Worm (Caenorhabditis elegans) whole organism, late embryonic: ENCODE results near the gene vps-16.

Experiments used
- ama-1 ChIP-seq: fragments of 150-350 bp; optimal IDR thresholded peaks from 2 replicates; lab custom pipeline; 2014
- ceh-19 ChIP-seq: fragments of 200-800 bp; sonication (Bioruptor generic); optimal IDR thresholded peaks from 2 replicates; lab custom pipeline; 2018; ENCODE audit warnings: mild to moderate bottlenecking, missing genetic modification characterization, missing compliant biosample characterization
- elt-2 ChIP-seq: sonication (generic microtip); optimal IDR thresholded peaks from 2 replicates; lab custom pipeline; 2016; ENCODE audit warnings: missing genetic modification reagents, missing genetic modification characterization, missing compliant biosample characterization
- ets-4 ChIP-seq: sonication (generic microtip); optimal IDR thresholded peaks from 2 replicates; lab custom pipeline; 2016; ENCODE audit warnings: missing genetic modification characterization, missing compliant biosample characterization
- fkh-10 ChIP-seq: fragments of 150-350 bp; optimal IDR thresholded peaks from 2 replicates; lab custom pipeline; 2014; ENCODE audit warnings: missing biosample characterization, missing genetic modification reagents, missing genetic modification characterization
- fkh-6 ChIP-seq: sonication (generic microtip); optimal IDR thresholded peaks from 2 replicates; lab custom pipeline; 2016; ENCODE audit warnings: missing genetic modification characterization, missing compliant biosample characterization
- odd-2 ChIP-seq: sonication (generic microtip); optimal IDR thresholded peaks from 2 replicates; lab custom pipeline; 2017; ENCODE audit warnings: antibody characterized with exemption, mild to moderate bottlenecking, missing genetic modification characterization, missing compliant biosample characterization
- pqm-1 ChIP-seq: sonication (generic microtip); optimal IDR thresholded peaks from 2 replicates; lab custom pipeline; 2016; ENCODE audit warnings: missing genetic modification characterization, missing compliant biosample characterization
- sdc-2 ChIP-seq: sonication (generic microtip); optimal IDR thresholded peaks from 2 replicates; lab custom pipeline; 2016; ENCODE audit warnings: missing genotype, missing genetic modification characterization, missing compliant biosample characterization
- tbx-7 ChIP-seq: sonication (generic microtip); optimal IDR thresholded peaks from 2 replicates; lab custom pipeline; 2016; ENCODE audit warnings: missing genotype, missing genetic modification characterization, missing compliant biosample characterization
- ttx-3 ChIP-seq: sonication (generic microtip); optimal IDR thresholded peaks from 2 replicates; lab custom pipeline; 2016; ENCODE audit warnings: missing genetic modification reagents, missing genetic modification characterization, missing compliant biosample characterization
- unc-55 ChIP-seq: sonication (generic microtip); optimal IDR thresholded peaks from 2 replicates; lab custom pipeline; 2017; ENCODE audit warnings: missing biosample characterization, missing genetic modification reagents, missing genetic modification characterization
- unc-86 ChIP-seq: sonication (generic microtip); optimal IDR thresholded peaks from 2 replicates; lab custom pipeline; 2016; ENCODE audit warnings: missing genetic modification characterization, missing compliant biosample characterization

DNA sequence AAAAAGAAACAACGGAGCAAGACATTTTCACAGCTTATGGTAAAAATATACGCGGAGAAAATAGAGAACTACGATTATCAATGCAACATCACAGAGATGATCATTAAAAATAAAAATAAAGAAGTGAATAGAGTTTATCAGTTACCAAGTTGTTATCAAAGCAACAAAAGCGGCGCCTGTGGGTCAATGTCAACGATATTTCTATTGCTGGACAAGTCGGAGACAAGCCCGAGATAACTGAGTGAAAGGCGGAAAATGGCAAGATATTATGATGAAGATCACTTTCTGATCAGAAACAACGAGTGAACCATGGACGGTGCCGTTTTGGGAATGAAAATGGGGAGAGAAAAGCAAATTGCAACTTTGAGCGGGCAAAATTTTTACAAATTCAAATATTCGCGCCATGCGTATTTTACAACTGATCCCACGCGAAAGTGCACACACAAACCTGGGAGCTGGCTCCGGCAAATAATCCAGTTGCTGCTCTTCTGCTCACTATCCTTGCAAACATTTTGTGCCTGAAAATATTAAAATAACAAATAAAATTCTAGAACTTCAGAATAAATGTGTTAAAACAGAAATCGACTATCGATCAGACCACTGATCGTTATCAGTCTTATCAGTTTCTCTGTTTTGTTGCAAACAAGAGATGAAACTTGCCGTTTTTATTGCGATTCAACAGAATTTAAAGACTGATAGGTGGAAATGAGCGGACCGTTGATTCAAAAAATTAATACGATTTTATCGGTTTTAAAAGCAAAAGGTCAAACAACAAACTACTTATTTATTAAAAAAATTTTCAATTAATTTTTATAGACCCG, 9.5 kb downstream of the vps-16 start, which contains the start of gene mel-32:
- TF ChIP-seq elt-2 (tag; lab: Kevin White, UChicago): peak; percentile 61
- no peak for TF ChIP-seq ets-4 (tag; lab: Kevin White, UChicago)
- TF ChIP-seq unc-86 (tag; lab: Kevin White, UChicago): no peak
- no peak for TF ChIP-seq unc-55 (GFP tag; lab: Kevin White, UChicago)
- TF ChIP-seq pqm-1 (tag; lab: Kevin White, UChicago): no peak
- no peak for TF ChIP-seq ttx-3 (tag; lab: Kevin White, UChicago)
- TF ChIP-seq fkh-6 (tag; lab: Kevin White, UChicago): no peak
- no peak for TF ChIP-seq odd-2 (tag; lab: Kevin White, UChicago)
- no peak for TF ChIP-seq ceh-19 (GFP tag; lab: Kevin White, UChicago)
- no peak for TF ChIP-seq fkh-10 (GFP tag; lab: Kevin White, UChicago)
- no peak for TF ChIP-seq ama-1
- no peak for TF ChIP-seq sdc-2 (tag; lab: Kevin White, UChicago)
- TF ChIP-seq tbx-7 (tag; lab: Kevin White, UChicago): no peak
